Fruit fly (Drosophila melanogaster): ENCODE results near the gene CG2150.

CG2150 gene

dm6 chr3R:31747429-31748048 is 17.0 kb downstream of the CG2150 start, which contains the start of the genes nero and CG1910 (continued):
- no peak for TF ChIP-seq cad (GFP tag; optimal IDR thresholded peaks at IDR 0.05)
- peak; percentile 6 for TF ChIP-seq CG12155 (GFP tag; optimal IDR thresholded peaks at IDR 0.05)
- peak in 1 of 2 experiments; percentile 13 for TF ChIP-seq crp (GFP tag; optimal IDR thresholded peaks at IDR 0.05)
- no peak for TF ChIP-seq Side (GFP tag; optimal IDR thresholded peaks at IDR 0.05)
- peak; percentile 96 for TF ChIP-seq CG9437 (GFP tag; optimal IDR thresholded peaks at IDR 0.05)
- TF ChIP-seq pfk (GFP tag; optimal IDR thresholded peaks at IDR 0.05) = peak; percentile 40
- peak; percentile 42 for TF ChIP-seq CG33213 (GFP tag; optimal IDR thresholded peaks at IDR 0.05)
- TF ChIP-seq CG8388 (GFP tag; optimal IDR thresholded peaks at IDR 0.05) = peak; percentile 10
- peak; percentile 88 for TF ChIP-seq CG17186 (GFP tag; optimal IDR thresholded peaks at IDR 0.05)
- TF ChIP-seq B-H2 (GFP tag; optimal IDR thresholded peaks at IDR 0.05) = peak; percentile 27
- TF ChIP-seq Usf (GFP tag; optimal IDR thresholded peaks at IDR 0.05) = no peak
- TF ChIP-seq CG6654 (GFP tag; optimal IDR thresholded peaks at IDR 0.05) = no peak
- no peak for TF ChIP-seq zen2 (GFP tag; IDR thresholded peaks at IDR 0.05; ENCODE audit: partially characterized antibody)
- peak; percentile 50 for TF ChIP-seq CG2712 (tag; optimal IDR thresholded peaks at IDR 0.05)
- peak; percentile 93 for TF ChIP-seq CG9797 (GFP tag; optimal IDR thresholded peaks at IDR 0.05)
- TF ChIP-seq CG7963 (GFP tag; IDR thresholded peaks at IDR 0.05; ENCODE audit: partially characterized antibody) = no peak
- peak; percentile 99 for TF ChIP-seq trem (tag; optimal IDR thresholded peaks at IDR 0.05)
- TF ChIP-seq Lhr (GFP tag; optimal IDR thresholded peaks at IDR 0.05) = peak; percentile 60
- TF ChIP-seq stwl (tag; optimal IDR thresholded peaks at IDR 0.05) = peak; percentile 75
- peak; percentile 33 for TF ChIP-seq maf-S (GFP tag; optimal IDR thresholded peaks at IDR 0.05)
- TF ChIP-seq CG10267 (tag; optimal IDR thresholded peaks at IDR 0.05) = peak; percentile 85
- no peak for TF ChIP-seq lola (GFP tag; optimal IDR thresholded peaks at IDR 0.05)
- TF ChIP-seq CG3281 (GFP tag; optimal IDR thresholded peaks at IDR 0.05) = no peak
- TF ChIP-seq tll (GFP tag; optimal IDR thresholded peaks at IDR 0.05) = peak in 1 of 2 experiments; percentile 30
- peak; percentile 3 for TF ChIP-seq Kr (GFP tag; optimal IDR thresholded peaks at IDR 0.05)
- no peak for TF ChIP-seq CG15073 (GFP tag; optimal IDR thresholded peaks at IDR 0.05)
- TF ChIP-seq sna (GFP tag; IDR thresholded peaks at IDR 0.05; ENCODE audit: partially characterized antibody) = no peak
- TF ChIP-seq CG8765 (GFP tag; IDR thresholded peaks at IDR 0.05) = no peak
- peak; percentile 19 for TF ChIP-seq CG7987 (GFP tag; optimal IDR thresholded peaks at IDR 0.05)
- TF ChIP-seq Dref (GFP tag; IDR thresholded peaks at IDR 0.05) = no peak
- peak; percentile 34 for TF ChIP-seq grau (tag; optimal IDR thresholded peaks at IDR 0.05)
- TF ChIP-seq NC2β (GFP tag; optimal IDR thresholded peaks at IDR 0.05) = peak; percentile 36
- peak; percentile 53 for TF ChIP-seq sug (tag; optimal IDR thresholded peaks at IDR 0.05)
- peak; percentile 46 for TF ChIP-seq ERR (GFP tag; optimal IDR thresholded peaks at IDR 0.05)
- peak; percentile 86 for TF ChIP-seq Sry-δ (GFP tag; optimal IDR thresholded peaks at IDR 0.05)
- no peak for TF ChIP-seq CG10274 (GFP tag; optimal IDR thresholded peaks at IDR 0.05)
- TF ChIP-seq Optix (GFP tag; IDR thresholded peaks at IDR 0.05) = no peak
- no peak for TF ChIP-seq tio (GFP tag; optimal IDR thresholded peaks at IDR 0.05)
- TF ChIP-seq Max (GFP tag; optimal IDR thresholded peaks at IDR 0.05) = peak; percentile 51
- TF ChIP-seq Nf-YB (GFP tag; optimal IDR thresholded peaks at IDR 0.05) = peak; percentile 12
- peak; percentile 7 for TF ChIP-seq CG3065 (GFP tag; optimal IDR thresholded peaks at IDR 0.05)
- peak; percentile 25 for TF ChIP-seq D19B (GFP tag; optimal IDR thresholded peaks at IDR 0.05)
- peak; percentile 94 for TF ChIP-seq CG3995 (GFP tag; optimal IDR thresholded peaks at IDR 0.05)
- peak; percentile 24 for TF ChIP-seq ewg (GFP tag; optimal IDR thresholded peaks at IDR 0.05)
- peak; percentile 9 for TF ChIP-seq CG30403 (GFP tag; optimal IDR thresholded peaks at IDR 0.05)
- peak; percentile 54 for TF ChIP-seq Dp (GFP tag; optimal IDR thresholded peaks at IDR 0.05)
- no peak for TF ChIP-seq insv (GFP tag; optimal IDR thresholded peaks at IDR 0.05)
- TF ChIP-seq Pdp1 (GFP tag; optimal IDR thresholded peaks at IDR 0.05) = peak in 1 of 2 experiments; percentile 73

Data from whole organism, embryonic.